Fruit fly (Drosophila melanogaster) whole organism, embryonic: ENCODE measurements around the gene Polr2G.

Experiments used
- CG10543 ChIP-seq: fragments of 200-800 bp; sonication (Bioruptor generic); optimal IDR thresholded peaks from 3 replicates; lab custom pipeline; 2017; ENCODE audit warnings: missing biosample characterization, mild to moderate bottlenecking, missing genetic modification characterization, moderate library complexity
- CG11398 ChIP-seq: fragments of 200-800 bp; sonication (Bioruptor generic); optimal IDR thresholded peaks from 2 replicates; lab custom pipeline; 2016; ENCODE audit warnings: missing biosample characterization, missing genetic modification characterization
- CG12236 ChIP-seq: fragments of 200-800 bp; sonication (Bioruptor generic); optimal IDR thresholded peaks from 2 replicates; lab custom pipeline; 2016; ENCODE audit warnings: missing biosample characterization, missing genetic modification characterization
- CG12299 ChIP-seq: fragments of 200-800 bp; sonication (Bioruptor generic); optimal IDR thresholded peaks from 2 replicates; lab custom pipeline; 2018; ENCODE audit warnings: missing biosample characterization, mild to moderate bottlenecking, missing genetic modification characterization
- CG12744 ChIP-seq: fragments of 200-800 bp; sonication (Bioruptor generic); optimal IDR thresholded peaks from 2 replicates; lab custom pipeline; 2016; ENCODE audit warnings: missing biosample characterization, missing genetic modification characterization
- CG1603 ChIP-seq: fragments of 200-800 bp; sonication (Bioruptor generic); optimal IDR thresholded peaks from 2 replicates; lab custom pipeline; 2019; ENCODE audit warnings: missing biosample characterization, mild to moderate bottlenecking, missing genetic modification characterization, moderate library complexity
- CG18599 ChIP-seq: fragments of 200-800 bp; sonication (Bioruptor generic); optimal IDR thresholded peaks from 3 replicates; lab custom pipeline; 2017; ENCODE audit warnings: missing biosample characterization, missing genetic modification characterization, mild to moderate bottlenecking, moderate library complexity, missing genetic modification reagents
- CG18619 ChIP-seq: fragments of 200-800 bp; sonication (Bioruptor generic); optimal IDR thresholded peaks from 3 replicates; lab custom pipeline; 2017; ENCODE audit warnings: missing biosample characterization, mild to moderate bottlenecking, missing genetic modification characterization
- CG18764 ChIP-seq: fragments of 200-800 bp; sonication (Bioruptor generic); optimal IDR thresholded peaks from 3 replicates; lab custom pipeline; 2016; ENCODE audit warnings: missing biosample characterization, missing genetic modification characterization
- CG2202 ChIP-seq: fragments of 200-800 bp; sonication (Bioruptor generic); optimal IDR thresholded peaks from 2 replicates; lab custom pipeline; 2018; ENCODE audit warnings: missing biosample characterization, mild to moderate bottlenecking, missing genetic modification characterization
- CG31388 ChIP-seq: fragments of 200-800 bp; sonication (Bioruptor generic); optimal IDR thresholded peaks from 2 replicates; lab custom pipeline; 2016; ENCODE audit warnings: missing biosample characterization, missing genetic modification characterization
- CG32767 ChIP-seq: fragments of 200-800 bp; sonication (Bioruptor generic); IDR thresholded peaks from 2 replicates; pipeline ENCODE4 v1.3.6; 2022; ENCODE audit warnings: missing biosample characterization, missing genetic modification characterization
- CG6254 ChIP-seq: fragments of 200-800 bp; sonication (Bioruptor generic); optimal IDR thresholded peaks from 3 replicates; lab custom pipeline; 2017; ENCODE audit warnings: mild to moderate bottlenecking, missing biosample characterization, missing genetic modification reagents, missing genetic modification characterization
- CG6765 ChIP-seq: fragments of 200-800 bp; sonication (Bioruptor generic); optimal IDR thresholded peaks from 3 replicates; lab custom pipeline; 2017; ENCODE audit warnings: missing biosample characterization, mild to moderate bottlenecking, missing genetic modification characterization
- CG8089 ChIP-seq: fragments of 200-800 bp; sonication (Bioruptor generic); optimal IDR thresholded peaks from 3 replicates; lab custom pipeline; 2016; ENCODE audit warnings: missing biosample characterization, missing genetic modification characterization
- CG9437 ChIP-seq: fragments of 200-800 bp; sonication (Bioruptor generic); optimal IDR thresholded peaks from 2 replicates; lab custom pipeline; 2018; ENCODE audit warnings: missing biosample characterization, mild to moderate bottlenecking, missing genetic modification characterization
- CG9797 ChIP-seq: fragments of 200-800 bp; sonication (Bioruptor generic); optimal IDR thresholded peaks from 3 replicates; lab custom pipeline; 2018; ENCODE audit warnings: missing biosample characterization, mild to moderate bottlenecking, missing genetic modification characterization
- E2f1 ChIP-seq: fragments of 200-800 bp; sonication (Bioruptor generic); IDR thresholded peaks from 2 replicates; pipeline ENCODE4 v1.3.6; 2022; ENCODE audit warnings: missing biosample characterization, missing genetic modification characterization
- Ets97D ChIP-seq: fragments of 200-800 bp; sonication (Bioruptor generic); optimal IDR thresholded peaks from 3 replicates; lab custom pipeline; 2016; ENCODE audit warnings: missing biosample characterization, missing genetic modification characterization
- Fer3 ChIP-seq: fragments of 200-800 bp; sonication (Bioruptor generic); optimal IDR thresholded peaks from 2 replicates; lab custom pipeline; 2018; ENCODE audit warnings: missing biosample characterization, mild to moderate bottlenecking, missing genetic modification characterization, moderate library complexity
- HmgZ ChIP-seq: fragments of 200-800 bp; sonication (Bioruptor generic); optimal IDR thresholded peaks from 2 replicates; lab custom pipeline; 2018; ENCODE audit warnings: missing biosample characterization, mild to moderate bottlenecking, missing genetic modification characterization
- Hr78 ChIP-seq, 2 experiments: fragments of 200-800 bp in 1 of 2; fragments of >200 bp in 1 of 2; sonication (Bioruptor generic) in 1 of 2; optimal IDR thresholded peaks; 2 replicates each; lab custom pipeline; 2017 to 2019; ENCODE audit warnings: missing biosample characterization in 2 of 2, missing genetic modification characterization in 2 of 2, mild to moderate bottlenecking in 1 of 2, moderate library complexity in 1 of 2
- MBD-R2 ChIP-seq: fragments of 200-800 bp; sonication (Bioruptor generic); IDR thresholded peaks from 2 replicates; pipeline ENCODE4 v1.3.6; 2022; ENCODE audit warnings: missing biosample characterization, missing genetic modification characterization
- NC2α ChIP-seq: fragments of 200-800 bp; sonication (Bioruptor generic); optimal IDR thresholded peaks from 2 replicates; lab custom pipeline; 2016; ENCODE audit warnings: missing biosample characterization, missing genetic modification characterization
- Side ChIP-seq: fragments of 200-800 bp; sonication (Bioruptor generic); optimal IDR thresholded peaks from 2 replicates; lab custom pipeline; 2016; ENCODE audit warnings: missing biosample characterization, missing genetic modification characterization
- Six4 ChIP-seq: fragments of 200-800 bp; sonication (Bioruptor generic); optimal IDR thresholded peaks from 2 replicates; lab custom pipeline; 2016; ENCODE audit warnings: missing biosample characterization, missing genetic modification characterization
- Sry-β ChIP-seq: fragments of 200-800 bp; sonication (Bioruptor generic); optimal IDR thresholded peaks from 2 replicates; lab custom pipeline; 2018; ENCODE audit warnings: missing biosample characterization, mild to moderate bottlenecking, missing genetic modification characterization, moderate library complexity
- ac ChIP-seq: fragments of 200-800 bp; sonication (Bioruptor generic); optimal IDR thresholded peaks from 3 replicates; lab custom pipeline; 2017; ENCODE audit warnings: missing biosample characterization, mild to moderate bottlenecking, missing genetic modification characterization
- aop ChIP-seq: fragments of 200-800 bp; sonication (Bioruptor generic); IDR thresholded peaks from 2 replicates; pipeline ENCODE4 v1.3.6; 2022; ENCODE audit warnings: missing biosample characterization, missing genetic modification characterization
- ato ChIP-seq: fragments of 200-800 bp; sonication (Bioruptor generic); IDR thresholded peaks from 2 replicates; pipeline ENCODE4 v1.3.6; 2022; ENCODE audit warnings: missing biosample characterization, missing genetic modification characterization; ENCODE audit not compliant: partially characterized antibody
- btn ChIP-seq: fragments of 200-800 bp; sonication (Bioruptor generic); optimal IDR thresholded peaks from 2 replicates; lab custom pipeline; 2016; ENCODE audit warnings: missing biosample characterization, missing genetic modification characterization
- chn ChIP-seq: fragments of 200-800 bp; sonication (Bioruptor generic); optimal IDR thresholded peaks from 2 replicates; lab custom pipeline; 2016; ENCODE audit warnings: missing biosample characterization, missing genetic modification characterization
- dati ChIP-seq: fragments of 200-800 bp; sonication (Bioruptor generic); IDR thresholded peaks from 2 replicates; pipeline ENCODE4 v1.3.6; 2022; ENCODE audit warnings: missing biosample characterization, missing genetic modification characterization
- dimm ChIP-seq: fragments of 200-800 bp; sonication (Bioruptor generic); IDR thresholded peaks from 2 replicates; pipeline ENCODE4 v1.3.6; 2022; ENCODE audit warnings: missing biosample characterization, missing genetic modification characterization
- dmrt11E ChIP-seq: fragments of 200-800 bp; sonication (Bioruptor generic); optimal IDR thresholded peaks from 3 replicates; lab custom pipeline; 2018; ENCODE audit warnings: missing biosample characterization, mild to moderate bottlenecking, missing genetic modification characterization, moderate library complexity
- exex ChIP-seq: fragments of 200-800 bp; sonication (Bioruptor generic); optimal IDR thresholded peaks from 4 replicates; lab custom pipeline; 2018; ENCODE audit warnings: missing biosample characterization, mild to moderate bottlenecking, missing genetic modification characterization, moderate library complexity
- fd64A ChIP-seq: fragments of 200-800 bp; sonication (Bioruptor generic); optimal IDR thresholded peaks from 3 replicates; lab custom pipeline; 2018; ENCODE audit warnings: missing biosample characterization, mild to moderate bottlenecking, missing genetic modification characterization
- fru ChIP-seq: fragments of >200 bp; optimal IDR thresholded peaks from 2 replicates; lab custom pipeline; 2017
- fu2 ChIP-seq: fragments of 200-800 bp; sonication (Bioruptor generic); optimal IDR thresholded peaks from 2 replicates; lab custom pipeline; 2016; ENCODE audit warnings: missing biosample characterization, missing genetic modification characterization
- lbe ChIP-seq: fragments of 200-800 bp; sonication (Bioruptor generic); optimal IDR thresholded peaks from 2 replicates; lab custom pipeline; 2016; ENCODE audit warnings: missing biosample characterization, mild to moderate bottlenecking, missing genetic modification characterization
- lilli ChIP-seq: fragments of 200-800 bp; sonication (Bioruptor generic); optimal IDR thresholded peaks from 3 replicates; lab custom pipeline; 2016; ENCODE audit warnings: missing biosample characterization, missing genetic modification characterization
- nau ChIP-seq: fragments of 200-800 bp; sonication (Bioruptor generic); optimal IDR thresholded peaks from 3 replicates; lab custom pipeline; 2017; ENCODE audit warnings: missing biosample characterization, mild to moderate bottlenecking, missing genetic modification characterization, missing genetic modification reagents
- org-1 ChIP-seq: fragments of 200-800 bp; sonication (Bioruptor generic); optimal IDR thresholded peaks from 2 replicates; lab custom pipeline; 2017; ENCODE audit warnings: missing biosample characterization, missing genetic modification characterization
- pzg ChIP-seq: fragments of 200-800 bp; sonication (Bioruptor generic); optimal IDR thresholded peaks from 3 replicates; lab custom pipeline; 2018; ENCODE audit warnings: missing biosample characterization, mild to moderate bottlenecking, missing genetic modification characterization, moderate library complexity
- sc ChIP-seq, 3 experiments: fragments of >200 bp in 2 of 3; fragments of 200-800 bp in 1 of 3; sonication (Bioruptor generic) in 1 of 3; optimal IDR thresholded peaks; 2 replicates in 2 of 3; 3 replicates in 1 of 3; lab custom pipeline; 2017; ENCODE audit warnings: mild to moderate bottlenecking in 1 of 3, missing biosample characterization in 1 of 3, missing genetic modification characterization in 1 of 3, missing genetic modification reagents in 1 of 3
- shn ChIP-seq: fragments of 200-800 bp; sonication (Bioruptor generic); optimal IDR thresholded peaks from 3 replicates; lab custom pipeline; 2016; ENCODE audit warnings: missing biosample characterization, missing genetic modification characterization
- slbo ChIP-seq: fragments of 200-800 bp; sonication (Bioruptor generic); IDR thresholded peaks from 2 replicates; pipeline ENCODE4 v1.3.6; 2022; ENCODE audit warnings: missing biosample characterization, missing genetic modification characterization
- slp2 ChIP-seq: fragments of 200-800 bp; sonication (Bioruptor generic); optimal IDR thresholded peaks from 2 replicates; lab custom pipeline; 2016; ENCODE audit warnings: missing biosample characterization, missing genetic modification characterization
- sob ChIP-seq: fragments of 200-800 bp; sonication (Bioruptor generic); IDR thresholded peaks from 2 replicates; pipeline ENCODE4 v1.3.6; 2022; ENCODE audit warnings: missing biosample characterization, missing genetic modification characterization
- sr ChIP-seq: fragments of 200-800 bp; sonication (Bioruptor generic); IDR thresholded peaks from 3 replicates; pipeline ENCODE4 v1.3.6; 2022; ENCODE audit warnings: missing biosample characterization, missing genetic modification characterization
- wek ChIP-seq: fragments of 200-800 bp; sonication (Bioruptor generic); optimal IDR thresholded peaks from 3 replicates; lab custom pipeline; 2018; ENCODE audit warnings: missing biosample characterization, mild to moderate bottlenecking, missing genetic modification characterization, moderate library complexity

Gene Polr2G

DNA sequence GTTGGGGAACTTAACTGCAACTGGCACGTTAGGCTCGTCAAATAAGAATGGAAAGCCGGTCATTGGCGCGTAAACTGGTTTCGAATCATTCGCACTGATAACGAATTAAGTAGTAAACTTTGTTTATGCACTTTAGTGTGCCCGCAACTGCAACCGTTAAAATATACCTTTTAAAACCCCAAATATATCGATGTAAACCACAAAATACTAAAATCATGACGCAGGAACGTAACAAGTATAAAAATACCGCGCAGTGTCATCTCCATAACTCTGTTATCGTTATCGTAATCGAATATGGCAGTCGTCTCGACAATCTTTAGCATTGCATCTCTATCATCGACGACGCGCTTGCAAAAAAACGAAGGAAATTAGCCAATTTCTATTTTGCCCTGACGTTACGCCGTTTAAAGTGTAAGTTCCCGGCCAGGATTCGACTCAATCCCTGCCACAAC lies 2.3 kb upstream of the Polr2G start, which contains the start of the genes CG31344 and Caf1-55 (continued):
- TF ChIP-seq Ets97D (GFP tag; lab: Kevin White, UChicago) (peak; percentile 66), CG12744 (no peak), CG9437 (GFP tag; lab: Kevin White, UChicago) (peak; percentile 79), dati (GFP tag; lab: Robert Waterston, UW) (no peak), CG12236 (GFP tag; lab: Kevin White, UChicago) (no peak), Sry-β (GFP tag; lab: Kevin White, UChicago) (no peak), shn (GFP tag; lab: Kevin White, UChicago) (no peak), Side (GFP tag; lab: Kevin White, UChicago) (no peak), fu2 (GFP tag; lab: Kevin White, UChicago) (no peak), CG18599 (GFP tag; lab: Kevin White, UChicago) (no peak), btn (GFP tag; lab: Kevin White, UChicago) (no peak), ato (GFP tag; lab: Robert Waterston, UW) (0 out of 2 replicates have a peak, but pooled peaks have one; percentile 19), CG10543 (GFP tag; lab: Kevin White, UChicago) (no peak), CG12299 (peak; percentile 2), MBD-R2 (peak; percentile 82), Six4 (GFP tag; lab: Kevin White, UChicago) (no peak), slbo (GFP tag; lab: Robert Waterston, UW) (no peak; the same call in 1 of the 2 replicates), nau (GFP tag; lab: Kevin White, UChicago) (no peak), exex (tag; lab: Kevin White, UChicago) (peak; percentile 33), CG32767 (GFP tag; lab: Robert Waterston, UW) (no peak), fru (lab: Kevin White, UChicago) (no peak), wek (no peak), CG31388 (no peak), CG18619 (GFP tag; lab: Kevin White, UChicago) (no peak), E2f1 (GFP tag; lab: Robert Waterston, UW) (no peak), Fer3 (tag; lab: Kevin White, UChicago) (no peak), aop (no peak), sc (optimal IDR thresholded peaks at IDR 0.05; lab: Kevin White, UChicago) (no peak), sc (GFP tag; optimal IDR thresholded peaks at IDR 0.05; lab: Kevin White, UChicago) (no peak), CG8089 (no peak), CG18764 (no peak), CG6254 (no peak), ac (no peak), CG6765 (GFP tag; lab: Kevin White, UChicago) (no peak), Hr78 (GFP tag; optimal IDR thresholded peaks at IDR 0.05; lab: Kevin White, UChicago) (no peak), NC2α (GFP tag; lab: Kevin White, UChicago) (no peak), CG9797 (GFP tag; lab: Kevin White, UChicago) (peak; percentile 91), CG1603 (tag; lab: Kevin White, UChicago) (peak; percentile 84), CG11398 (GFP tag; lab: Kevin White, UChicago) (no peak), CG2202 (tag; lab: Kevin White, UChicago) (no peak), lilli (GFP tag; lab: Kevin White, UChicago) (peak; percentile 37), slp2 (GFP tag; lab: Kevin White, UChicago) (no peak), dmrt11E (tag; lab: Kevin White, UChicago) (no peak), chn (GFP tag; lab: Kevin White, UChicago) (no peak), pzg (peak; percentile 98), lbe (GFP tag; lab: Kevin White, UChicago) (peak; percentile 55), sr (no peak), HmgZ (peak; percentile 68), org-1 (no peak), fd64A (no peak), dimm (GFP tag; lab: Robert Waterston, UW) (no peak), sob (GFP tag; lab: Robert Waterston, UW) (no peak)
